Fruit fly (Drosophila melanogaster): ENCODE results near the gene Ctps.

Ctps gene

dm6 chr3L:15142004-15142890 is 44.5 kb downstream of the Ctps start, which contains the start of gene Pdi (continued):
- TF ChIP-seq Ravus (GFP tag; IDR thresholded peaks at IDR 0.05): no peak
- peak; percentile 7 for TF ChIP-seq kay (GFP tag; optimal IDR thresholded peaks at IDR 0.05)
- TF ChIP-seq Eip74EF (GFP tag; optimal IDR thresholded peaks at IDR 0.05): peak in 1 of 2 experiments; percentile 16
- TF ChIP-seq CG30020 (tag; optimal IDR thresholded peaks at IDR 0.05): peak; percentile 53
- TF ChIP-seq Trl (optimal IDR thresholded peaks at IDR 0.05): peak in 1 of 2 experiments; percentile 55
- TF ChIP-seq Trl (GFP tag; optimal IDR thresholded peaks at IDR 0.05): no peak
- no peak for TF ChIP-seq CG11695 (GFP tag; IDR thresholded peaks at IDR 0.05)
- TF ChIP-seq gcm2 (GFP tag; optimal IDR thresholded peaks at IDR 0.05): peak; percentile 51
- TF ChIP-seq CG8290 (GFP tag; optimal IDR thresholded peaks at IDR 0.05): no peak
- peak; percentile 14 to 50 for TF ChIP-seq CG8290 (tag; optimal IDR thresholded peaks at IDR 0.05)
- TF ChIP-seq lmd (GFP tag; IDR thresholded peaks at IDR 0.05): no peak
- peak; percentile 57 for TF ChIP-seq Mad (GFP tag; optimal IDR thresholded peaks at IDR 0.05)
- TF ChIP-seq wek (GFP tag; optimal IDR thresholded peaks at IDR 0.05): peak; percentile 59
- peak; percentile 53 for TF ChIP-seq grau (tag; optimal IDR thresholded peaks at IDR 0.05)
- peak; percentile 73 for TF ChIP-seq Dll (GFP tag; IDR thresholded peaks at IDR 0.05; ENCODE audit: partially characterized antibody)
- TF ChIP-seq CG2116 (GFP tag; optimal IDR thresholded peaks at IDR 0.05): peak; percentile 62
- TF ChIP-seq dysf (GFP tag; IDR thresholded peaks at IDR 0.05): no peak
- peak; percentile 31 for TF ChIP-seq CG13296 (GFP tag; optimal IDR thresholded peaks at IDR 0.05)
- TF ChIP-seq CG17186 (GFP tag; optimal IDR thresholded peaks at IDR 0.05): peak; percentile 56
- TF ChIP-seq Dref (GFP tag; IDR thresholded peaks at IDR 0.05): peak; percentile 96
- no peak for TF ChIP-seq bowl (GFP tag; IDR thresholded peaks at IDR 0.05)
- TF ChIP-seq crol (GFP tag; IDR thresholded peaks at IDR 0.05): 0 out of 2 replicates have a peak, but pooled peaks have one; percentile 5
- TF ChIP-seq CG31365 (tag; optimal IDR thresholded peaks at IDR 0.05): peak; percentile 13
- TF ChIP-seq CG7987 (GFP tag; optimal IDR thresholded peaks at IDR 0.05): peak; percentile 49
- TF ChIP-seq Side (GFP tag; optimal IDR thresholded peaks at IDR 0.05): peak; percentile 49
- TF ChIP-seq Fer1 (GFP tag; optimal IDR thresholded peaks at IDR 0.05): peak; percentile 29
- TF ChIP-seq salm (tag; optimal IDR thresholded peaks at IDR 0.05): peak; percentile 21
- peak in 1 of 2 experiments; percentile 99 for TF ChIP-seq Hr78 (GFP tag; optimal IDR thresholded peaks at IDR 0.05)
- peak; percentile 60; the same call in 2 of the 3 replicates for TF ChIP-seq HLH4C (GFP tag; IDR thresholded peaks at IDR 0.05; ENCODE audit: partially characterized antibody)
- peak; percentile 0 for TF ChIP-seq scrt (GFP tag; optimal IDR thresholded peaks at IDR 0.05)

dm6 chr3L:15143108-15143507 is 45.4 kb downstream of the Ctps start:
- TF ChIP-seq Neu2 (GFP tag; optimal IDR thresholded peaks at IDR 0.05; ENCODE audit: borderline replicate concordance) (peak; percentile 52), scrt (GFP tag; optimal IDR thresholded peaks at IDR 0.05) (peak; percentile 37), kah (GFP tag; optimal IDR thresholded peaks at IDR 0.05) (peak; percentile 94), sens (GFP tag) (peak; percentile 48), Hey (tag; optimal IDR thresholded peaks at IDR 0.05) (no peak)

dm6 chr3L:15143638-15144600 is 46.2 kb downstream of the Ctps start, which contains the start of the genes CG32147 and Pex3:
CG32147 (minus strand) TSS chr3L:15144059.
Pex3 (plus strand) TSS chr3L:15144355.
- TF ChIP-seq CG8765 (GFP tag; IDR thresholded peaks at IDR 0.05): no peak
- no peak for TF ChIP-seq Camta (GFP tag; optimal IDR thresholded peaks at IDR 0.05)
- TF ChIP-seq zfh1 (GFP tag; IDR thresholded peaks at IDR 0.05): no peak
- no peak for TF ChIP-seq Ssrp (tag; optimal IDR thresholded peaks at IDR 0.05)
- peak; percentile 96 for TF ChIP-seq Adf1 (GFP tag; IDR thresholded peaks at IDR 0.05)
- no peak for TF ChIP-seq Rx (GFP tag; IDR thresholded peaks at IDR 0.05)
- TF ChIP-seq CG6791 (GFP tag; IDR thresholded peaks at IDR 0.05; ENCODE audit: partially characterized antibody): 0 out of 3 replicates have a peak, but pooled peaks have one; percentile 9
- TF ChIP-seq Dek (tag; optimal IDR thresholded peaks at IDR 0.05): peak; percentile 1
- no peak for TF ChIP-seq CG34224 (GFP tag; IDR thresholded peaks at IDR 0.05; ENCODE audit: partially characterized antibody)
- no peak for TF ChIP-seq h (optimal IDR thresholded peaks at IDR 0.05)
- peak; percentile 17 for TF ChIP-seq twi (tag; optimal IDR thresholded peaks at IDR 0.05)
- no peak for TF ChIP-seq Hmx (GFP tag; optimal IDR thresholded peaks at IDR 0.05)
- no peak for TF ChIP-seq CG14667 (GFP tag; IDR thresholded peaks at IDR 0.05)

All from whole organism, embryonic.